Fruit fly (Drosophila melanogaster): ENCODE results near the gene CG31800.

DNA sequence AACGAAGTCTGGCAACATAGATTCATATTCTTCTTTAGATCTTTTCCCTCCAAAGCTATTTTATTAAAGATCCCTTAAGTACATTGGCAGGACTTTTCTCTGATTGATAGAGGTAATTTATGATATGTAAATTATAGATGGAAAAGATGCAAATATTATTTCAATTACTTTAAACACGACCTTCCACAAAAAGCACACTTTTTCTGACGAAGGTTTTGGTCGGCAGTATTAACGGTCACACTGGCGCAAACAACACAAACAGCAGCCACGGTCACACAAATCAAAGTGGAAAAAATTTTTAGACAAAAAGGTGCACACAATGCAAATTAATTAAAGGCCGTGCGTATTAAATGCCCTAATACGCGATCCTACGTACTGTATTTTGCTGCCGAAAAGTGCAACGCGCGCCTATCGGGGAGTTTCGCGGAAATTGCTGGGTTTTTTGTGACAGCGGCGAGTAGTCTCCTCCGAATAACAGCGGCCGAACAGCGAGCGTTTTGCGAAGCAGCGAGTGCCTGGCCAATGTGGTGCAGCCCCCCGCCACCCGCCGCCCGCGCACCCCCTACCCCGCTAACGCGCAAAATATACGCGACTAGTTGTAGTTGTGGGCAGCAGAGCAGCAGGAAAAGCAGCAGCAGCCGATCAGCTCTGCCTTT, 19.6 kb upstream of the CG31800 start, which contains the start of gene CG10492:
- no peak for TF ChIP-seq Hr83 (GFP tag; optimal IDR thresholded peaks at IDR 0.05; ENCODE audit: poor library complexity, severe bottlenecking)
- TF ChIP-seq pan (optimal IDR thresholded peaks at IDR 0.05) = no peak
- TF ChIP-seq sv (GFP tag; optimal IDR thresholded peaks at IDR 0.05) = no peak
- TF ChIP-seq h (GFP tag; optimal IDR thresholded peaks at IDR 0.05) = no peak
- no peak for TF ChIP-seq fru (GFP tag; optimal IDR thresholded peaks at IDR 0.05)
- TF ChIP-seq Vsx2 (GFP tag; optimal IDR thresholded peaks at IDR 0.05; ENCODE audit: partially characterized antibody) = no peak
- TF ChIP-seq Jra (GFP tag; optimal IDR thresholded peaks at IDR 0.05) = no peak
- TF ChIP-seq Mio (GFP tag; optimal IDR thresholded peaks at IDR 0.05) = no peak
- TF ChIP-seq CG9705 (GFP tag; optimal IDR thresholded peaks at IDR 0.05) = no peak
- no peak for TF ChIP-seq sage (GFP tag; optimal IDR thresholded peaks at IDR 0.05)

Data from whole organism, wandering third instar larva.